Worm (Caenorhabditis elegans) whole organism, L4/young adult: ENCODE data around the gene tars-1.

ENCODE experiments used
- W03F9.2 ChIP-seq: fragments of 150-350 bp; optimal IDR thresholded peaks from 2 replicates; lab custom pipeline; 2014; ENCODE audit warnings: missing biosample characterization, missing genetic modification characterization
- dao-5 ChIP-seq: sonication (generic microtip); optimal IDR thresholded peaks from 2 replicates; lab custom pipeline; 2016; ENCODE audit warnings: missing genotype, missing genetic modification characterization, moderate library complexity, missing compliant biosample characterization
- him-1 ChIP-seq: sonication (generic microtip); optimal IDR thresholded peaks from 2 replicates; lab custom pipeline; 2016; ENCODE audit warnings: missing genotype, missing genetic modification reagents, missing genetic modification characterization, missing compliant biosample characterization

Gene tars-1

ce11 chrII:11695945-11696270, 451 bp upstream of the tars-1 start, which contains the start of gene xpf-1:
TSS of gene xpf-1 (plus strand) at chrII:11696171.
- no peak for TF ChIP-seq dao-5 (tag; lab: Kevin White, UChicago)
- TF ChIP-seq W03F9.2, result no peak
- no peak for TF ChIP-seq him-1 (tag; lab: Kevin White, UChicago)

DNA sequence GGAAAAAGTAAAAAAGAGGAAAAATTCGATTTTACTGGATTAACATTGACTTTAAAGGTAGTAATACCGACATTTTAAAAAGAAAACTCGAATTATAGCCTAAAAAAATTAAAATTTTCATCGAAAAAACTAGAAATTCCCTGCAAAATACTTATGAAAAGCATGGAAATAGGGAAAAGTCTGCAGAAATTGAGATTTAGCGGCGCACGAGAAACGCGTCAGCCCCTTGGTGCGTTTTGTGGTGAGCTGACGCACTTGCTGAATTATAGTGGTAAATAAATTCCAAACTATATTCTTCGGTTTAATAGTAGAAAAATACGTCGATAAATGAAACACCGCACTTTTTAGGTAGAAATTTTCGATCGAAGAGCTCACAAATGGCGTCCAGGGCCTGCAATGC, 1.0 kb downstream of the tars-1 start:
- TF ChIP-seq him-1 (tag; lab: Kevin White, UChicago) (no peak), dao-5 (tag; lab: Kevin White, UChicago) (no peak), W03F9.2 (no peak)

DNA sequence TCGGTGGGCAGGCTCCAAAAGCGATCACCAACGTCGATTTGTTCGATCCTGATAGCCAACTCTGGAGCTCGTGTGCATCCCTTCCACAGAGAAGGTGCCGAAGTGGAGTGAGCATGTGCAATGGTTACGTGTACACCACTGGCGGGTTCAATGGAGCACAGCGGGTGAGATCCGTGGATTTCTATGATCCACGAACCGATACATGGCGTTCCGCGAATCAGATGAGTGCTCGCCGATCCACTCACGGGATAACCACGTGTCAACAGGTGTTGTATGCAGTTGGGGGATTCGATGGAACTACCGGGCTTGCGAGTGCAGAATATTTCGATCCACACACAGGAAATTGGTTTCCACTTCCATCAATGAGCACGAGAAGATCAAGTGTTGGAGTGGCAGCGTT, 4.6 kb downstream of the tars-1 start:
- no peak for TF ChIP-seq him-1 (tag; lab: Kevin White, UChicago)
- TF ChIP-seq dao-5 (tag; lab: Kevin White, UChicago), result no peak

ce11 chrII:11689941-11690340, 5.5 kb downstream of the tars-1 start:
- TF ChIP-seq him-1 (tag; lab: Kevin White, UChicago) (no peak), dao-5 (tag; lab: Kevin White, UChicago) (no peak), W03F9.2 (no peak)

ce11 chrII:11688643-11689042, 6.8 kb downstream of the tars-1 start, which contains the start of gene kel-1:
TSS of gene kel-1 (plus strand) at chrII:11688943.
- TF ChIP-seq him-1 (tag; lab: Kevin White, UChicago), result no peak
- TF ChIP-seq W03F9.2, result no peak
- no peak for TF ChIP-seq dao-5 (tag; lab: Kevin White, UChicago)

ce11 chrII:11688011-11688410, 7.4 kb downstream of the tars-1 start:
- TF ChIP-seq W03F9.2, result no peak
- no peak for TF ChIP-seq him-1 (tag; lab: Kevin White, UChicago)
- no peak for TF ChIP-seq dao-5 (tag; lab: Kevin White, UChicago)

- no peak for TF ChIP-seq dao-5 (tag; lab: Kevin White, UChicago)
- no peak for TF ChIP-seq W03F9.2
- no peak for TF ChIP-seq him-1 (tag; lab: Kevin White, UChicago)
Observed at ce11 chrII:11685177-11685576, 10.3 kb downstream of the tars-1 start, which contains the start of gene C47D12.5. TSS of gene C47D12.5 (minus strand) at chrII:11685277.

DNA sequence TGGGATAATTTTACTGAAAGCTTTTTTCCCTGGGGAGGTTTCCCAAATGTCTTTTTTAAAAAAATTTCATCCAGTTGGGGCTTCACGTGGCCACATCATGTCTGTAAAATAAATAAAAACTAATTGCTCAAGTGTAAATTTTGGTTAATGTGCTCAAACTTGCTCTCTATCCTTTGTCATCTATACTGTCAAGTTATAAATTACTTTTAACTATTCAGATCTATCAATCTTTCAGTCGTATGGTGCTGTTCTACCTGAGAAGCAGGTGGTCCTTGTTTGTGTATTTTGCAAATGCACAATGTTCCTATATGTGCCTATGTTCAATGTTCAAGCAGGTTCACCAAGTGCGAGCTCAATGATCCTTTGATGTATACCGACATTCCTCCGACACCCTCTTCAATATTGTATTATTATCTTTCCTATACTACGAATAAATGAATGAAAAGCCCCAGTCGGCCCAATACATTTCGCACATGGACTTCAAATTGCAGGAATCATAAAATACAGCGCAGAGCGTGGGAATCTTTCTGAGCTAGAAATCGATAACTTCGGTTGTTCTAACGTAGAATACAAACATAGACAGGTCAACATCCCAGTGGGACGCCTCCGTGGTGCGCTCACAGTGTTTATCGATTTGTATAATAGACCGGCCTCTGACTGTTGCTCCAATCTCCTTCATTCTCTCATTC, 14.2 kb downstream of the tars-1 start, which contains the start of the genes sfxn-1.4 and C47D12.4:
TSS of gene sfxn-1.4 (minus strand) at position 101 of the 689 bp plus-strand sequence.
TSS of gene C47D12.4 (plus strand) at position 639 of the 689 bp plus-strand sequence.
- TF ChIP-seq dao-5 (tag; lab: Kevin White, UChicago) (no peak), W03F9.2 (no peak), him-1 (tag; lab: Kevin White, UChicago) (no peak)

ce11 chrII:11680220-11680619, 15.2 kb downstream of the tars-1 start:
- no peak for TF ChIP-seq W03F9.2
- no peak for TF ChIP-seq dao-5 (tag; lab: Kevin White, UChicago)
- no peak for TF ChIP-seq him-1 (tag; lab: Kevin White, UChicago)

DNA sequence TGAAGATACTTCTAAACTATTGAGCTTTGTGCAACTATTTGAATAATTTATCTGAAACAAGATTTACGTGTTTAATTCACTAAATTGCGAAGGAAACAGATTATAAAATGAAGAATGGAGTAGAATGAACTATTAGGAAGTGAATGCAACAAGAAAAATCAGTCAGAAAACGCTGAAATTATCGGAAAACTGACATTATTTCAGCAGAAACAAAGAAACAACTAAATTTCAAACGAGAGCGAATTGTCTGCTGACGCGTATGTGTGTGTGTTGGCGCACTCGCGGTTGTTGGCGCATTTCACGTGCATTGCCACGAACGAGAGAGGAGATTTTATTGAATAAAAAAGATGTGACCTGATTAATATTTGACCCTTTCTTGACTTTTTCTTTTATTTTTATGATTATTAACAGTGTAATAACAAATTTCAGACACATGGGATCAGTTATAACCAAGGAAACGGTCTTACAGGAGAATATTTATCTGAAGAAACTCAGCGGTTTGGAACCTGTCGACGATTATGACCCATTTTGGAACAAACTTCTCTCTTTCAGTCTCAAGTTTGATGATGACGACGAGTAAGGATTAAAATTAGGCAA, 19.5 kb downstream of the tars-1 start, which contains the start of the genes trr-1 and C47D12.2:
TSS of gene trr-1 (minus strand) at position 51 of the 597 bp plus-strand sequence.
TSS of gene C47D12.2 (plus strand) at position 430 of the 597 bp plus-strand sequence.
- no peak for TF ChIP-seq dao-5 (tag; lab: Kevin White, UChicago)

DNA sequence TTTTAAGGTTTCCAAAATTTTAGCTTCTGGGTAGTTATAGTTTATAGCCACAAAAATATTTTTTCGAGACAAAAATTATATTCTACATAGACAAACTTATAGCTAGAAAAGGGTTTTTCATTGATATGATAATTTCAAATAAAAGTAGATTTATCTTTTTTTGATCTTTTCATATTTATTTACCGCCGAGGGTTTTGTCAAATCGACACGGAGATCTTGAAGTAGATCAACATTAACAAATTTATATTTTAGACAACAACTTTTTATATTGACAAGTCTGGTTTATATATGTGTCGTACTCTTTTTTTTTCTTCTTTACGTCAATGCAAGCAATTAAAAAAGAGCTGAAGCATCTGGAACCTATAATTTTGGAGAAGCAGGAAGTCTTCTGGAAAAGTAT, 36.6 kb downstream of the tars-1 start:
- TF ChIP-seq him-1 (tag; lab: Kevin White, UChicago), result no peak
- no peak for TF ChIP-seq W03F9.2
- no peak for TF ChIP-seq dao-5 (tag; lab: Kevin White, UChicago)

DNA sequence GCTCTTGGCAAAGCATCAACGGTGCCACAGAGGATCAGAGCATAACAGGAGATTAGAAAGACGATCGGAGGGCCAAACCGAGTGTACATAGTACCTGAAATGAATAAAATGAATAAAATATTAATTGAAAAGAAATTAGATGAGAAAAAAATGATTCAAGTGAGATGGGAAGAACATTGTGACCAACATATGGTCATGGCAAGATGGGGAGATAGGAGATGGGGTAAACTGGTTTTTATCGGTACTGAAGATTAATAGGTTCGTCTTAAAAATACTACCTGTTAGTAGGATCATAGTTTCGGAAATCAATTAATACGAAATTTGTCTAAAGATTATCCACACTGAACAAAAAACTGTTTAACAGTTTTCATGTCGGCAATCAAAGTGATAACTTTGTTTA, 38.4 kb downstream of the tars-1 start, which contains the start of gene nep-1:
TSS of gene nep-1 (minus strand) at position 101 of the 400 bp plus-strand sequence.
- TF ChIP-seq W03F9.2, result no peak
- no peak for TF ChIP-seq dao-5 (tag; lab: Kevin White, UChicago)
- no peak for TF ChIP-seq him-1 (tag; lab: Kevin White, UChicago)

DNA sequence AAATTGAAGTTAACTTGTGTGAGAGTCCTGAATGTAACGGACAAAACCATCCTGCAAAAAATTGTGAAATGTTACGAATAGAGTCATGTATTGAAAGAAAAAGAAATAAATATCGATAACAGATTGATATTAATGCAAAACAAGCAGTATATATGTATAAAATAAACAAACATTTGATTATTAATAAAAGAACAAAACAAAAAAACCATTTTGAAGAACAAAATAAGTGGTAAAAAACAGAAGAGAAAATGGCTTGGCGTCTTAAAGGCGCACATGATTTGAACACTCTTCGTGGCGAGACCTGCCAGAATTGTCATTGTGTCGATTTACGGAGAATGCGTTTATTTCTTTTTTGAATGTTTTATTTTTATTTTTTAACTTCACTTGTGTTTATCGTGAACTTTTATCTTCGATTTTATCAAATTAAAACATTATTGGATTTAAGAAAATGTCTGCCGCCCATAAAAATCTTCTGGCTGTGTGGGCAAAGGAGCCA, 42.7 kb downstream of the tars-1 start, which contains the start of the genes rad-23 and rpn-12:
TSS of gene rad-23 (minus strand) at position 51 of the 496 bp plus-strand sequence.
TSS of gene rpn-12 (plus strand) at position 446 of the 496 bp plus-strand sequence.
- TF ChIP-seq dao-5 (tag; lab: Kevin White, UChicago) (no peak), W03F9.2 (peak; percentile 82)

DNA sequence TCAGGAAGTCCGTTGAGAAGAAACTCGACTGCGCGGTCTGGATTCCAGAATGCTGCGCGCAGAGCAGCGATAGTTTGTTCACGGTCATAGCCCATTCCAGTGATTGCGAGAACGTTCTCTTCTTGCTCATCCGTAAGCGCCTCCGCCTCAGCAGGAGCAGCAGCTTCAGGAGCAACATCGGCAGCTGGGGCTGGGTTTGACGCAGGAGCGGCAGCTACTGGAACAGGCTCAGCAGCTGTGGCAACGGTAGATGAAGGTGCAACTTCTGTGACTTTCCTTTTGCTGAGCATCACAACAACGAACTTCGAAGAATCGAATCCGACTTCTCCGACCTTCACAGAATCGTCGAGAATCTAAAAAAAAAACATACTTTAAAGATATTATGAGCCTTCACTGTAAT, 43.3 kb downstream of the tars-1 start:
- TF ChIP-seq W03F9.2 (no peak), dao-5 (tag; lab: Kevin White, UChicago) (no peak), him-1 (tag; lab: Kevin White, UChicago) (no peak)
